Worm (Caenorhabditis elegans): Measurements from ENCODE around the gene ZK84.5.

ZK84.5 gene

ce11 chrII:5969303-5969702 is 47.0 kb downstream of the ZK84.5 start, which contains the start of gene B0034.4:
Gene B0034.4 (minus strand): TSS chrII:5969531.
- TF ChIP-seq ama-1 (optimal IDR thresholded peaks at IDR 0.05) (no peak), sea-1 (GFP tag; conservative IDR thresholded peaks at IDR 0.05) (no peak), ceh-13 (GFP tag; optimal IDR thresholded peaks at IDR 0.05) (no peak), ets-7 (tag; optimal IDR thresholded peaks at IDR 0.05) (no peak), tbx-37 (GFP tag; conservative IDR thresholded peaks at IDR 0.05) (no peak), aly-1 (tag; optimal IDR thresholded peaks at IDR 0.05) (no peak), hmg-4 (GFP tag; optimal IDR thresholded peaks at IDR 0.05) (no peak), ceh-36 (tag; optimal IDR thresholded peaks at IDR 0.05) (no peak), tra-4 (tag; optimal IDR thresholded peaks at IDR 0.05) (no peak), F13C5.2 (tag; optimal IDR thresholded peaks at IDR 0.05) (no peak), flt-1 (GFP tag; IDR thresholded peaks at IDR 0.05) (no peak), hmbx-1 (tag; optimal IDR thresholded peaks at IDR 0.05) (no peak), scrt-1 (GFP tag; IDR thresholded peaks at IDR 0.05) (no peak), pes-1 (GFP tag; IDR thresholded peaks at IDR 0.05) (no peak), tbx-11 (GFP tag; IDR thresholded peaks at IDR 0.05) (no peak), B0310.2 (tag; optimal IDR thresholded peaks at IDR 0.05) (no peak), hnd-1 (tag; optimal IDR thresholded peaks at IDR 0.05) (no peak)

- TF ChIP-seq sea-1 (GFP tag; conservative IDR thresholded peaks at IDR 0.05) (no peak), hmg-4 (GFP tag; optimal IDR thresholded peaks at IDR 0.05) (no peak), flt-1 (GFP tag; IDR thresholded peaks at IDR 0.05) (no peak), F13C5.2 (tag; optimal IDR thresholded peaks at IDR 0.05) (no peak), tra-4 (tag; optimal IDR thresholded peaks at IDR 0.05) (no peak), tbx-37 (GFP tag; conservative IDR thresholded peaks at IDR 0.05) (no peak), ceh-36 (tag; optimal IDR thresholded peaks at IDR 0.05) (no peak), ama-1 (optimal IDR thresholded peaks at IDR 0.05) (no peak), pes-1 (GFP tag; IDR thresholded peaks at IDR 0.05) (no peak), hnd-1 (tag; optimal IDR thresholded peaks at IDR 0.05) (no peak), aly-1 (tag; optimal IDR thresholded peaks at IDR 0.05) (no peak), ets-7 (tag; optimal IDR thresholded peaks at IDR 0.05) (no peak), scrt-1 (GFP tag; IDR thresholded peaks at IDR 0.05) (no peak), B0310.2 (tag; optimal IDR thresholded peaks at IDR 0.05) (no peak), hmbx-1 (tag; optimal IDR thresholded peaks at IDR 0.05) (no peak), ceh-13 (GFP tag; optimal IDR thresholded peaks at IDR 0.05) (no peak)
These were observed 48.3 kb downstream of the ZK84.5 start, which contains the start of gene B0034.1 for ce11 chrII:5968037-5968436. Gene B0034.1 (plus strand): TSS chrII:5968337.

DNA sequence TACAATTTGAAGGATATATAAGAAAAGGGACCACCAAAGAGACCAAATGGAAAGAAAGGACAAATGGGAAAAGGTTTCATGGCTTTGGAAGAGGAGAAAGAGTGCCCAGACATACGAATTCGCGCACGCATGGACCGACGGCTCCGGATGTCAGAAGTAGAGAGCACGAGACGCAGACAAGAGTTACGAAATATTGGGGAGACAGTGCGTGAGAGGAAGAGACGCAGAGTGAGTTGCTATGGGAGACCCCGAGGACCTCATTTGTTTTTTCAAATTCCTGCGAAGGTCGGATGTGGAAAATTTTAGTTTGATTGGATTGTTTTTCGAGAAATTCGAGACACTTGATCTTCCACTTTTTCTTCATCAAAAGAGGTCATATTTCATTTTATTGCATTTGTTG is 49.7 kb downstream of the ZK84.5 start:
- TF ChIP-seq ceh-13 (GFP tag; optimal IDR thresholded peaks at IDR 0.05) (no peak), tra-4 (tag; optimal IDR thresholded peaks at IDR 0.05) (no peak), ama-1 (optimal IDR thresholded peaks at IDR 0.05) (no peak), tbx-37 (GFP tag; conservative IDR thresholded peaks at IDR 0.05) (no peak), ceh-36 (tag; optimal IDR thresholded peaks at IDR 0.05) (no peak), ets-7 (tag; optimal IDR thresholded peaks at IDR 0.05) (peak; percentile 2), hnd-1 (tag; optimal IDR thresholded peaks at IDR 0.05) (no peak), B0310.2 (tag; optimal IDR thresholded peaks at IDR 0.05) (no peak), aly-1 (tag; optimal IDR thresholded peaks at IDR 0.05) (no peak)

All from whole organism, early embryonic.